Worm (Caenorhabditis elegans): ENCODE data around the gene srz-101.

DNA sequence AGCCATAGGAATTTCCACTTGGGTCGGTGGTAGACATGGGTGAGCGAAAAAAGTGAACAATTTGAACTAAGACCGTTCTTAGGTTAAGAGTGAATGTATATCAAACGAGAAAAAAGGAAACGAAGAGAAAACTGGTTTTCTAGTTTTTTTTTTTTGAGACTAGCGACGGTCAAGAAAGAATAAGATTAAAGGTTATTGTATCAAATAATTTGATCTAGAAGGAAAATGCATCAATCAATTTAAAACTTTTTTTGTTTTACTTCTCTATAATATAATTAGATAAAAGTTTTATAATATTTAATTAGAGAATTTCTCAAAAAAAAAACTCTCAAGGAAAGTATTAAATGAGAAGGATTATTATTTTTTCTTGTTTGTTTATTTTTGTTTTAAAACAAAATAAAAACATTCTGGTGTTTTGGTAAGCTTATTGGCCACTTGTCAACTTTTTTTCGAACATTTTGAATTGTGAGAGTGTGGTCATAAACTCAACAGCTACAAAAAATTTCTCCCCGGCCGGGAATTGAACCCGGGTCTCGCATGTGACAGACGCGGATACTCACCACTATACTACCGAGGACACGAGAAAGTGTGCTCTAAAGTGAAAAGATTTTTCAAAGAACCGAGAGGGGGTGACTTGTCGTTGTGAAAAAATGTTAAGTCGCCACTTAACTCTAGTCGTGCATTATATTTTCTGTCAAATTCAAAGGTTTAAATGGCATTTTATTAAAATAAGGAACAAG is 49.3 kb upstream of the srz-101 start, which contains the start of gene W06G6.17:
- TF ChIP-seq ceh-22 (tag; optimal IDR thresholded peaks at IDR 0.05) (no peak), ceh-31 (tag; optimal IDR thresholded peaks at IDR 0.05) (no peak), tbx-2 (tag; optimal IDR thresholded peaks at IDR 0.05) (no peak), ama-1 (optimal IDR thresholded peaks at IDR 0.05) (no peak), mec-3 (tag; optimal IDR thresholded peaks at IDR 0.05; ENCODE audit: borderline replicate concordance) (no peak), gmeb-2 (tag; optimal IDR thresholded peaks at IDR 0.05) (no peak), ahr-1 (tag; optimal IDR thresholded peaks at IDR 0.05) (no peak), fkh-6 (tag; optimal IDR thresholded peaks at IDR 0.05) (no peak), unc-42 (tag; optimal IDR thresholded peaks at IDR 0.05) (no peak), K09A11.1 (tag; optimal IDR thresholded peaks at IDR 0.05; ENCODE audit: insufficient read depth) (no peak)
